Worm (Caenorhabditis elegans) whole organism, L4 larva: Measurements from ENCODE around the gene T26C5.5.

Source experiments
- dmd-9 ChIP-seq: fragments of 200-800 bp; sonication (Bioruptor generic); IDR thresholded peaks from 2 replicates; pipeline ENCODE4 v1.3.6; 2022; ENCODE audit warnings: missing genetic modification reagents, missing genetic modification characterization, missing compliant biosample characterization
- duxl-1 ChIP-seq: sonication (generic microtip); optimal IDR thresholded peaks from 2 replicates; lab custom pipeline; 2016; ENCODE audit warnings: mild to moderate bottlenecking, missing genetic modification characterization, moderate library complexity, missing compliant biosample characterization; ENCODE audit not compliant: poor library complexity
- dve-1 ChIP-seq: sonication (generic microtip); optimal IDR thresholded peaks from 2 replicates; lab custom pipeline; 2017; ENCODE audit warnings: antibody characterized with exemption, mild to moderate bottlenecking, missing genetic modification characterization, missing compliant biosample characterization; ENCODE audit not compliant: insufficient read depth
- fos-1 ChIP-seq: fragments of 150-350 bp; optimal IDR thresholded peaks from 2 replicates; lab custom pipeline; 2014; ENCODE audit warnings: missing biosample characterization, missing genetic modification characterization
- lin-15B ChIP-seq: fragments of 150-350 bp; sonication (generic microtip); optimal IDR thresholded peaks from 3 replicates; lab custom pipeline; 2014; ENCODE audit warnings: missing biosample characterization, missing genetic modification characterization
- lin-38 ChIP-seq: fragments of 200-800 bp; sonication (Bioruptor generic); IDR thresholded peaks from 2 replicates; pipeline ENCODE4 v1.3.6; 2022; ENCODE audit warnings: missing genetic modification reagents, missing genetic modification characterization, missing compliant biosample characterization
- lin-39 ChIP-seq: fragments of 150-350 bp; optimal IDR thresholded peaks from 2 replicates; lab custom pipeline; 2014; ENCODE audit warnings: missing biosample characterization, missing genetic modification reagents, missing genetic modification characterization
- nhr-11 ChIP-seq: fragments of 150-350 bp; optimal IDR thresholded peaks from 2 replicates; lab custom pipeline; 2014; ENCODE audit warnings: missing biosample characterization, missing genetic modification characterization
- nhr-28 ChIP-seq: fragments of 150-350 bp; optimal IDR thresholded peaks from 2 replicates; lab custom pipeline; 2014; ENCODE audit warnings: missing biosample characterization, missing genetic modification characterization
- set-16 ChIP-seq: fragments of 200-800 bp; sonication (Bioruptor generic); IDR thresholded peaks from 2 replicates; pipeline ENCODE4 v1.3.6; 2022; ENCODE audit warnings: missing genetic modification reagents, missing genetic modification characterization, missing compliant biosample characterization
- snpc-4 ChIP-seq: fragments of 150-350 bp; optimal IDR thresholded peaks from 2 replicates; lab custom pipeline; 2014; ENCODE audit warnings: missing biosample characterization, missing genetic modification characterization
- zag-1 ChIP-seq: fragments of 150-350 bp; optimal IDR thresholded peaks from 2 replicates; lab custom pipeline; 2014; ENCODE audit warnings: missing biosample characterization, missing genetic modification characterization

DNA sequence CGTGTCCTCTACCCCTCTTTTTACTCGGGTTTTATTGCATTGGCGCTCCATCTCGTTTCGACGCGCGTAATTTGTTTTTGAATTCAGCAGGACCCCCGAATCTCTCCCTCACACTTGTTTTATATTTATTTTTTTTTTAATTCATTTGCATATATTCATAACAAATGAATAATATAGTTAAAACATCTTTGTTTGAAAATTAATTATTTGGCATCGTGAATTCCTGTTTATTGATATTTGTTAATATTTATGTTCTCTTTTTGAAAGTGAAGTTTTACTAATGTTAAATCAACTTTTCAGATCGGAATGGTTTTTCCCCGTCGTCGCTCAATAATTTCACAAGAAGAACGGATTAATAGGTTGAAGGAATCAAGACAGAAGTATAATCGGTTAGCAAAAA is 23.6 kb downstream of the T26C5.5 start, which contains the start of gene ZK1067.3:
- TF ChIP-seq fos-1 (tag; lab: Kevin White, UChicago) (no peak), snpc-4 (tag; lab: Kevin White, UChicago) (no peak), set-16 (GFP tag; lab: Robert Waterston, UW) (no peak), duxl-1 (tag; lab: Kevin White, UChicago) (no peak), zag-1 (tag; lab: Kevin White, UChicago) (no peak), dve-1 (tag; lab: Kevin White, UChicago) (no peak), lin-15B (tag; lab: Kevin White, UChicago) (no peak), nhr-11 (tag; lab: Kevin White, UChicago) (no peak), dmd-9 (GFP tag; lab: Robert Waterston, UW) (no peak), lin-39 (tag; lab: Kevin White, UChicago) (no peak), lin-38 (0 out of 2 replicates have a peak, but pooled peaks have one; percentile 4), nhr-28 (tag; lab: Kevin White, UChicago) (no peak)
